Worm (Caenorhabditis elegans) whole organism, L1 larva: Measurements from ENCODE around the gene sand-1.

ENCODE experiments used
- isw-1 ChIP-seq: fragments of 200-800 bp; sonication (Bioruptor generic); IDR thresholded peaks from 2 replicates; pipeline ENCODE4 v1.3.6; 2022; ENCODE audit warnings: missing genetic modification characterization, missing compliant biosample characterization
- lin-14 ChIP-seq: fragments of 200-800 bp; sonication (Bioruptor generic); optimal IDR thresholded peaks from 2 replicates; lab custom pipeline; 2018; ENCODE audit warnings: mild to moderate bottlenecking, missing genetic modification characterization, moderate library complexity, missing compliant biosample characterization

sand-1 gene

ce11 chrIV:5415696-5416095, 49.0 kb downstream of the sand-1 start, which contains the start of gene spp-7:
spp-7 (minus strand) TSS chrIV:5415796.
- TF ChIP-seq lin-14 (GFP tag; lab: Kevin White, UChicago) (no peak), isw-1 (GFP tag; lab: Robert Waterston, UW) (no peak)
